Worm (Caenorhabditis elegans) whole organism, L3 larva: ENCODE data around the gene pyc-1.

Experiments used
- R02D3.7 ChIP-seq: fragments of 150-350 bp; optimal IDR thresholded peaks from 2 replicates; lab custom pipeline; 2014; ENCODE audit warnings: missing biosample characterization, missing genetic modification characterization
- ZK546.5 ChIP-seq: sonication (generic microtip); optimal IDR thresholded peaks from 2 replicates; lab custom pipeline; 2017; ENCODE audit warnings: missing biosample characterization, missing genetic modification characterization
- aly-2 ChIP-seq: fragments of 150-350 bp; optimal IDR thresholded peaks from 2 replicates; lab custom pipeline; 2014; ENCODE audit warnings: missing biosample characterization, missing genetic modification characterization
- ama-1 ChIP-seq: fragments of 150-350 bp; optimal IDR thresholded peaks from 2 replicates; lab custom pipeline; 2018
- ceh-16 ChIP-seq: sonication (generic microtip); optimal IDR thresholded peaks from 2 replicates; lab custom pipeline; 2017; ENCODE audit warnings: missing biosample characterization, missing genetic modification characterization
- ceh-28 ChIP-seq: fragments of 150-350 bp; optimal IDR thresholded peaks from 2 replicates; lab custom pipeline; 2014; ENCODE audit warnings: missing biosample characterization, missing genetic modification reagents, missing genetic modification characterization
- ceh-82 ChIP-seq: fragments of 150-350 bp; optimal IDR thresholded peaks from 2 replicates; lab custom pipeline; 2014; ENCODE audit warnings: missing biosample characterization, missing genetic modification characterization
- daf-12 ChIP-seq: fragments of 150-350 bp; optimal IDR thresholded peaks from 2 replicates; lab custom pipeline; 2014; ENCODE audit warnings: missing biosample characterization, missing genetic modification reagents, missing genetic modification characterization
- egl-27 ChIP-seq: sonication (generic microtip); optimal IDR thresholded peaks from 4 replicates; lab custom pipeline; 2017; ENCODE audit warnings: missing biosample characterization, missing genetic modification reagents, missing genetic modification characterization
- egl-5 ChIP-seq: fragments of 150-350 bp; optimal IDR thresholded peaks from 2 replicates; lab custom pipeline; 2017; ENCODE audit warnings: missing biosample characterization, missing genetic modification reagents, missing genetic modification characterization, inconsistent platforms
- elt-1 ChIP-seq: fragments of 150-350 bp; optimal IDR thresholded peaks from 2 replicates; lab custom pipeline; 2014; ENCODE audit warnings: missing biosample characterization, missing genetic modification characterization
- elt-2 ChIP-seq: sonication (generic microtip); optimal IDR thresholded peaks from 2 replicates; lab custom pipeline; 2016; ENCODE audit warnings: missing genetic modification reagents, mild to moderate bottlenecking, missing genetic modification characterization, missing compliant biosample characterization
- elt-3 ChIP-seq, 3 experiments: fragments of 150-350 bp in 1 of 3; sonication (generic microtip) in 2 of 3; optimal IDR thresholded peaks; 2 replicates in 2 of 3; 4 replicates in 1 of 3; lab custom pipeline; 2014 to 2017; ENCODE audit warnings: missing biosample characterization in 3 of 3, missing genetic modification characterization in 3 of 3
- eor-1 ChIP-seq, 2 experiments: fragments of 150-350 bp; optimal IDR thresholded peaks; 2 replicates each; lab custom pipeline; 2014 to 2018; ENCODE audit warnings: missing biosample characterization in 2 of 2, missing genetic modification characterization in 2 of 2
- fkh-10 ChIP-seq: sonication (generic microtip); optimal IDR thresholded peaks from 2 replicates; lab custom pipeline; 2017; ENCODE audit warnings: missing biosample characterization, missing genetic modification reagents, missing genetic modification characterization
- fkh-2 ChIP-seq: fragments of 150-350 bp; optimal IDR thresholded peaks from 2 replicates; lab custom pipeline; 2014; ENCODE audit warnings: missing biosample characterization, missing genetic modification reagents, missing genetic modification characterization
- fos-1 ChIP-seq: fragments of 150-350 bp; optimal IDR thresholded peaks from 2 replicates; lab custom pipeline; 2014; ENCODE audit warnings: missing biosample characterization, missing genetic modification characterization
- jun-1 ChIP-seq: fragments of 150-350 bp; optimal IDR thresholded peaks from 2 replicates; lab custom pipeline; 2014; ENCODE audit warnings: missing biosample characterization, missing genetic modification reagents, missing genetic modification characterization
- lin-15B ChIP-seq: fragments of 150-350 bp; optimal IDR thresholded peaks from 2 replicates; lab custom pipeline; 2014; ENCODE audit warnings: missing biosample characterization, missing genetic modification characterization
- lin-39 ChIP-seq: fragments of 150-350 bp; optimal IDR thresholded peaks from 2 replicates; lab custom pipeline; 2018; ENCODE audit warnings: missing biosample characterization, missing genetic modification reagents, missing genetic modification characterization
- lsy-12 ChIP-seq: sonication (generic microtip); optimal IDR thresholded peaks from 2 replicates; lab custom pipeline; 2016; ENCODE audit warnings: mild to moderate bottlenecking, missing genetic modification characterization, missing compliant biosample characterization
- mdl-1 ChIP-seq: fragments of 150-350 bp; optimal IDR thresholded peaks from 2 replicates; lab custom pipeline; 2014; ENCODE audit warnings: missing biosample characterization, missing genetic modification characterization
- mml-1 ChIP-seq: fragments of 150-350 bp; sonication (generic microtip); optimal IDR thresholded peaks from 3 replicates; lab custom pipeline; 2014; ENCODE audit warnings: missing biosample characterization, missing genetic modification characterization
- nfya-1 ChIP-seq: sonication (generic microtip); optimal IDR thresholded peaks from 2 replicates; lab custom pipeline; 2017; ENCODE audit warnings: missing genetic modification characterization, mild to moderate bottlenecking, missing compliant biosample characterization, antibody characterized with exemption, moderate library complexity; ENCODE audit not compliant: insufficient read depth
- nhr-11 ChIP-seq: fragments of 150-350 bp; optimal IDR thresholded peaks from 2 replicates; lab custom pipeline; 2014; ENCODE audit warnings: missing biosample characterization, missing genetic modification characterization
- nhr-12 ChIP-seq: fragments of 150-350 bp; optimal IDR thresholded peaks from 2 replicates; lab custom pipeline; 2014; ENCODE audit warnings: missing biosample characterization, missing genetic modification characterization
- nhr-23 ChIP-seq: fragments of 150-350 bp; optimal IDR thresholded peaks from 2 replicates; lab custom pipeline; 2014; ENCODE audit warnings: missing biosample characterization, missing genetic modification reagents, missing genetic modification characterization
- nhr-237 ChIP-seq: fragments of 150-350 bp; optimal IDR thresholded peaks from 2 replicates; lab custom pipeline; 2014; ENCODE audit warnings: missing biosample characterization, missing genetic modification characterization
- nhr-25 ChIP-seq: sonication (generic microtip); optimal IDR thresholded peaks from 2 replicates; lab custom pipeline; 2017; ENCODE audit warnings: missing biosample characterization, missing genetic modification characterization
- nhr-28 ChIP-seq: fragments of 150-350 bp; optimal IDR thresholded peaks from 2 replicates; lab custom pipeline; 2014; ENCODE audit warnings: missing biosample characterization, missing genetic modification characterization
- nhr-43 ChIP-seq: sonication (generic microtip); optimal IDR thresholded peaks from 2 replicates; lab custom pipeline; 2016; ENCODE audit warnings: mild to moderate bottlenecking, missing genetic modification characterization, missing compliant biosample characterization; ENCODE audit not compliant: poor library complexity, severe bottlenecking
- nhr-67 ChIP-seq: fragments of 150-350 bp; optimal IDR thresholded peaks from 2 replicates; lab custom pipeline; 2014; ENCODE audit warnings: missing biosample characterization, missing genetic modification characterization
- nhr-76 ChIP-seq: fragments of 150-350 bp; sonication (generic microtip); optimal IDR thresholded peaks from 5 replicates; lab custom pipeline; 2014; ENCODE audit warnings: missing biosample characterization, missing genetic modification characterization
- nhr-77 ChIP-seq: fragments of 150-350 bp; optimal IDR thresholded peaks from 2 replicates; lab custom pipeline; 2014; ENCODE audit warnings: missing biosample characterization, missing genetic modification characterization
- pha-4 ChIP-seq: fragments of 150-350 bp; optimal IDR thresholded peaks from 2 replicates; lab custom pipeline; 2014; ENCODE audit warnings: missing biosample characterization, missing genetic modification reagents, missing genetic modification characterization
- pqm-1 ChIP-seq: fragments of 150-350 bp; optimal IDR thresholded peaks from 2 replicates; lab custom pipeline; 2017; ENCODE audit warnings: missing biosample characterization, missing genetic modification characterization, inconsistent platforms
- sea-2 ChIP-seq: fragments of 150-350 bp; sonication (generic microtip); optimal IDR thresholded peaks from 4 replicates; lab custom pipeline; 2014; ENCODE audit warnings: missing biosample characterization, missing genetic modification reagents, missing genetic modification characterization
- skn-1 ChIP-seq: fragments of 150-350 bp; optimal IDR thresholded peaks from 2 replicates; lab custom pipeline; 2014; ENCODE audit warnings: missing biosample characterization, missing genetic modification characterization
- snpc-4 ChIP-seq: fragments of 150-350 bp; optimal IDR thresholded peaks from 2 replicates; lab custom pipeline; 2014; ENCODE audit warnings: missing biosample characterization, missing genetic modification characterization
- tbx-2 ChIP-seq: sonication (generic microtip); optimal IDR thresholded peaks from 2 replicates; lab custom pipeline; 2016; ENCODE audit warnings: mild to moderate bottlenecking, missing genetic modification characterization, missing compliant biosample characterization
- unc-39 ChIP-seq: sonication (generic microtip); optimal IDR thresholded peaks from 4 replicates; lab custom pipeline; 2017; ENCODE audit warnings: missing biosample characterization, missing genetic modification characterization
- unc-62 ChIP-seq: fragments of 150-350 bp; sonication (generic microtip); optimal IDR thresholded peaks from 4 replicates; lab custom pipeline; 2014; ENCODE audit warnings: missing biosample characterization, missing genetic modification reagents, missing genetic modification characterization
- zag-1 ChIP-seq: fragments of 150-350 bp; optimal IDR thresholded peaks from 2 replicates; lab custom pipeline; 2014; ENCODE audit warnings: missing biosample characterization, missing genetic modification characterization
- ztf-11 ChIP-seq: fragments of 150-350 bp; optimal IDR thresholded peaks from 2 replicates; lab custom pipeline; 2014; ENCODE audit warnings: missing biosample characterization, missing genetic modification characterization
- ztf-4 ChIP-seq: fragments of 150-350 bp; optimal IDR thresholded peaks from 2 replicates; lab custom pipeline; 2014; ENCODE audit warnings: missing biosample characterization, missing genetic modification characterization

Gene pyc-1

ce11 chrV:11802508-11802907 lies 19.8 kb downstream of the pyc-1 start:
- TF ChIP-seq sea-2 (GFP tag; lab: Kevin White, UChicago) (no peak), nhr-77 (tag; lab: Kevin White, UChicago) (no peak), elt-3 (tag; optimal IDR thresholded peaks at IDR 0.05; lab: Kevin White, UChicago) (peak; percentile 81 to 94 (median 89)), lin-39 (no peak), nhr-11 (no peak), pha-4 (tag; lab: Kevin White, UChicago) (no peak), pqm-1 (tag; lab: Kevin White, UChicago) (no peak), nhr-76 (tag; lab: Kevin White, UChicago) (no peak), zag-1 (tag; lab: Kevin White, UChicago) (no peak), nhr-12 (no peak), ama-1 (no peak), mdl-1 (peak; percentile 76), nfya-1 (tag; lab: Kevin White, UChicago) (peak; percentile 27), eor-1 (tag; optimal IDR thresholded peaks at IDR 0.05; lab: Kevin White, UChicago) (no peak), ceh-16 (tag; lab: Kevin White, UChicago) (no peak), elt-1 (no peak), nhr-25 (tag; lab: Kevin White, UChicago) (peak; percentile 96), lsy-12 (tag; lab: Kevin White, UChicago) (peak; percentile 65), lin-15B (tag; lab: Kevin White, UChicago) (no peak), nhr-28 (tag; lab: Kevin White, UChicago) (no peak), fkh-2 (tag; lab: Kevin White, UChicago) (no peak), elt-2 (tag; lab: Kevin White, UChicago) (peak; percentile 32), skn-1 (no peak), unc-62 (GFP tag; lab: Kevin White, UChicago) (peak; percentile 23), daf-12 (no peak), egl-27 (tag; lab: Kevin White, UChicago) (peak; percentile 90), unc-39 (tag; lab: Kevin White, UChicago) (no peak), nhr-23 (peak; percentile 98), jun-1 (tag; lab: Kevin White, UChicago) (peak; percentile 46), fkh-10 (no peak), fos-1 (no peak), ZK546.5 (no peak), nhr-67 (tag; lab: Kevin White, UChicago) (no peak), nhr-43 (tag; lab: Kevin White, UChicago) (peak; percentile 99), R02D3.7 (peak; percentile 69), ztf-4 (tag; lab: Kevin White, UChicago) (no peak), ztf-11 (tag; lab: Kevin White, UChicago) (no peak), mml-1 (tag; lab: Kevin White, UChicago) (peak; percentile 60), ceh-82 (tag; lab: Kevin White, UChicago) (no peak), tbx-2 (tag; lab: Kevin White, UChicago) (peak; percentile 86), nhr-237 (no peak), snpc-4 (tag; lab: Kevin White, UChicago) (no peak), ceh-28 (tag; lab: Kevin White, UChicago) (peak; percentile 41), egl-5 (tag; lab: Kevin White, UChicago) (no peak), aly-2 (tag; lab: Kevin White, UChicago) (no peak)

ce11 chrV:11801076-11801849 lies 21.1 kb downstream of the pyc-1 start:
- TF ChIP-seq tbx-2 (tag; lab: Kevin White, UChicago) = peak; percentile 46
- TF ChIP-seq snpc-4 (tag; lab: Kevin White, UChicago) = no peak
- TF ChIP-seq skn-1 = no peak
- peak; percentile 68 for TF ChIP-seq ceh-28 (tag; lab: Kevin White, UChicago)
- no peak for TF ChIP-seq sea-2 (GFP tag; lab: Kevin White, UChicago)
- TF ChIP-seq nhr-25 (tag; lab: Kevin White, UChicago) = peak; percentile 39
- TF ChIP-seq nhr-12 = no peak
- TF ChIP-seq ztf-11 (tag; lab: Kevin White, UChicago) = no peak
- TF ChIP-seq R02D3.7 = no peak
- TF ChIP-seq nhr-43 (tag; lab: Kevin White, UChicago) = peak; percentile 75
- no peak for TF ChIP-seq mml-1 (tag; lab: Kevin White, UChicago)
- TF ChIP-seq nhr-76 (tag; lab: Kevin White, UChicago) = peak; percentile 62
- peak; percentile 74 for TF ChIP-seq nhr-23
- TF ChIP-seq elt-3 (tag; optimal IDR thresholded peaks at IDR 0.05; lab: Kevin White, UChicago) = peak in 2 of 3 experiments; percentile 76 to 86
- TF ChIP-seq elt-2 (tag; lab: Kevin White, UChicago) = peak; percentile 40
- TF ChIP-seq, all 47 proteins: peak for 8
